Fruit fly (Drosophila melanogaster) whole organism, wandering third instar larva: Measurements from ENCODE around the gene Akap200.

Experiments
- Abd-B ChIP-seq: fragments of >200 bp; optimal IDR thresholded peaks from 2 replicates; lab custom pipeline; 2017; ENCODE audit warnings: missing biosample characterization, missing genetic modification characterization
- CG9705 ChIP-seq: fragments of 200-800 bp; sonication (Bioruptor generic); optimal IDR thresholded peaks from 2 replicates; lab custom pipeline; 2018; ENCODE audit warnings: missing biosample characterization, mild to moderate bottlenecking, missing genetic modification characterization
- CrebA ChIP-seq: fragments of 200-800 bp; sonication (Bioruptor generic); optimal IDR thresholded peaks from 2 replicates; lab custom pipeline; 2016; ENCODE audit warnings: missing biosample characterization, mild to moderate bottlenecking, missing genetic modification characterization, borderline replicate concordance
- Dfd ChIP-seq: fragments of >200 bp; optimal IDR thresholded peaks from 2 replicates; lab custom pipeline; 2017; ENCODE audit warnings: missing biosample characterization, missing genetic modification characterization
- Dif ChIP-seq: fragments of 200-275, 200-300 bp; sonication (Bioruptor generic); optimal IDR thresholded peaks from 2 replicates; lab custom pipeline; 2018; ENCODE audit warnings: missing biosample characterization, missing genetic modification characterization; ENCODE audit not compliant: partially characterized antibody
- GATAd ChIP-seq: sonication (Bioruptor generic); optimal IDR thresholded peaks from 2 replicates; lab custom pipeline; 2016; ENCODE audit warnings: missing biosample characterization, missing genetic modification characterization
- HLH106 ChIP-seq: fragments of 200-800 bp; optimal IDR thresholded peaks from 3 replicates; lab custom pipeline; 2019; ENCODE audit warnings: missing biosample characterization, mild to moderate bottlenecking, missing genetic modification characterization, moderate library complexity
- Hnf4 ChIP-seq: fragments of 200-800 bp; sonication (Bioruptor generic); optimal IDR thresholded peaks from 2 replicates; lab custom pipeline; 2016; ENCODE audit warnings: missing biosample characterization, mild to moderate bottlenecking, missing genetic modification characterization
- Hr78 ChIP-seq: fragments of >200 bp; optimal IDR thresholded peaks from 2 replicates; lab custom pipeline; 2017; ENCODE audit warnings: missing biosample characterization, missing genetic modification characterization
- Hr83 ChIP-seq: fragments of 200-300 bp; sonication (Bioruptor generic); optimal IDR thresholded peaks from 2 replicates; lab custom pipeline; 2016; ENCODE audit warnings: missing biosample characterization, mild to moderate bottlenecking, missing genetic modification characterization, moderate library complexity; ENCODE audit not compliant: poor library complexity, severe bottlenecking
- Jra ChIP-seq: sonication (Bioruptor generic); optimal IDR thresholded peaks from 2 replicates; lab custom pipeline; 2016; ENCODE audit warnings: missing biosample characterization, missing genetic modification characterization
- Mio ChIP-seq: sonication (Bioruptor generic); optimal IDR thresholded peaks from 2 replicates; lab custom pipeline; 2016; ENCODE audit warnings: missing biosample characterization, missing genetic modification characterization
- Myc ChIP-seq: fragments of >200 bp; optimal IDR thresholded peaks from 2 replicates; lab custom pipeline; 2017
- N ChIP-seq: fragments of >200 bp; optimal IDR thresholded peaks from 2 replicates; lab custom pipeline; 2018; ENCODE audit warnings: missing biosample characterization, missing external identifiers, missing genetic modification characterization
- OdsH ChIP-seq: fragments of 200-800 bp; sonication (Bioruptor generic); optimal IDR thresholded peaks from 2 replicates; lab custom pipeline; 2016; ENCODE audit warnings: missing biosample characterization, mild to moderate bottlenecking, missing genetic modification characterization
- Rel ChIP-seq, 2 experiments: fragments of 200-800 bp; sonication (Bioruptor generic) in 1 of 2; optimal IDR thresholded peaks; 2 replicates in 1 of 2; 3 replicates in 1 of 2; lab custom pipeline; 2016 to 2019; ENCODE audit warnings: mild to moderate bottlenecking in 2 of 2, missing biosample characterization in 2 of 2, missing genetic modification characterization in 2 of 2, moderate library complexity in 1 of 2
- Sp1 ChIP-seq: fragments of 200-800 bp; sonication (Bioruptor generic); optimal IDR thresholded peaks from 3 replicates; lab custom pipeline; 2019; ENCODE audit warnings: missing biosample characterization, mild to moderate bottlenecking, missing genetic modification characterization, moderate library complexity
- Vsx2 ChIP-seq: fragments of 200-300, 225-300 bp; sonication (Bioruptor generic); optimal IDR thresholded peaks from 2 replicates; lab custom pipeline; 2018; ENCODE audit warnings: missing biosample characterization, missing genetic modification characterization; ENCODE audit not compliant: partially characterized antibody
- br ChIP-seq: fragments of 200-800 bp; sonication (Bioruptor generic); optimal IDR thresholded peaks from 2 replicates; lab custom pipeline; 2016; ENCODE audit warnings: missing biosample characterization, missing genetic modification characterization
- brk ChIP-seq: fragments of 200-800 bp; sonication (Bioruptor generic); optimal IDR thresholded peaks from 2 replicates; lab custom pipeline; 2016; ENCODE audit warnings: missing biosample characterization, mild to moderate bottlenecking, missing genetic modification characterization
- dl ChIP-seq, 2 experiments: fragments of 175-275, 200-275 bp in 1 of 2; fragments of 200-275 bp in 1 of 2; sonication (Bioruptor generic); optimal IDR thresholded peaks; lab custom pipeline; 2018; ENCODE audit warnings: mild to moderate bottlenecking in 2 of 2, missing biosample characterization in 2 of 2, missing genetic modification characterization in 2 of 2, moderate library complexity in 2 of 2; ENCODE audit not compliant: partially characterized antibody in 2 of 2, insufficient read depth in 1 of 2
- ey ChIP-seq: fragments of 200-800 bp; sonication (Bioruptor generic); optimal IDR thresholded peaks from 2 replicates; lab custom pipeline; 2016; ENCODE audit warnings: missing biosample characterization, missing genetic modification characterization
- foxo ChIP-seq, 2 experiments: fragments of 200-800 bp; sonication (Bioruptor generic); optimal IDR thresholded peaks; 2 replicates in 1 of 2; 3 replicates in 1 of 2; lab custom pipeline; 2016 to 2017; ENCODE audit warnings: missing biosample characterization in 2 of 2, missing genetic modification characterization in 2 of 2
- fru ChIP-seq: fragments of 200-800 bp; sonication (Bioruptor generic); optimal IDR thresholded peaks from 3 replicates; lab custom pipeline; 2016; ENCODE audit warnings: missing biosample characterization, mild to moderate bottlenecking, missing genetic modification characterization
- h ChIP-seq: fragments of 200-800 bp; sonication (Bioruptor generic); optimal IDR thresholded peaks from 3 replicates; lab custom pipeline; 2016; ENCODE audit warnings: missing biosample characterization, mild to moderate bottlenecking, missing genetic modification characterization
- jim ChIP-seq: fragments of 175-275, 200-325 bp; sonication (Bioruptor generic); optimal IDR thresholded peaks from 2 replicates; lab custom pipeline; 2016; ENCODE audit warnings: missing biosample characterization, mild to moderate bottlenecking, missing genetic modification characterization
- lola ChIP-seq: fragments of >200 bp; optimal IDR thresholded peaks from 2 replicates; lab custom pipeline; 2017; ENCODE audit warnings: missing biosample characterization, missing genetic modification characterization
- pan ChIP-seq: fragments of >200 bp; optimal IDR thresholded peaks from 2 replicates; lab custom pipeline; 2017
- psq ChIP-seq: fragments of 200-800 bp; sonication (Bioruptor generic); optimal IDR thresholded peaks from 3 replicates; lab custom pipeline; 2017; ENCODE audit warnings: missing biosample characterization, mild to moderate bottlenecking, missing genetic modification characterization, moderate library complexity
- rgr ChIP-seq: fragments of 200-800 bp; sonication (Bioruptor generic); optimal IDR thresholded peaks from 3 replicates; lab custom pipeline; 2016; ENCODE audit warnings: missing biosample characterization, mild to moderate bottlenecking, missing genetic modification characterization
- sv ChIP-seq: fragments of 200-800 bp; sonication (Bioruptor generic); optimal IDR thresholded peaks from 3 replicates; lab custom pipeline; 2016; ENCODE audit warnings: missing biosample characterization, missing genetic modification characterization
- tai ChIP-seq: sonication (Bioruptor generic); optimal IDR thresholded peaks from 2 replicates; lab custom pipeline; 2016; ENCODE audit warnings: missing biosample characterization, missing genetic modification characterization
- woc ChIP-seq: sonication (Bioruptor generic); optimal IDR thresholded peaks from 2 replicates; lab custom pipeline; 2016; ENCODE audit warnings: missing biosample characterization, mild to moderate bottlenecking, missing genetic modification characterization

Gene Akap200

dm6 chr2L:8437176-8437575, 21.7 kb downstream of the Akap200 start, which contains the start of the genes D12 and Chrac-14:
Gene D12 (minus strand): TSS chr2L:8437365.
Gene Chrac-14 (plus strand): TSS chr2L:8437405.
- peak; percentile 41 for TF ChIP-seq psq
- TF ChIP-seq OdsH (GFP tag; lab: Kevin White, UChicago) = peak; percentile 4
- peak; percentile 87 for TF ChIP-seq Hr83 (GFP tag; lab: Kevin White, UChicago)
- peak; percentile 0 for TF ChIP-seq Myc
- TF ChIP-seq Abd-B = no peak
- no peak for TF ChIP-seq tai (GFP tag; lab: Kevin White, UChicago)
- TF ChIP-seq rgr (GFP tag; lab: Kevin White, UChicago) = no peak

dm6 chr2L:8438052-8438451, 22.6 kb downstream of the Akap200 start, which contains the start of gene mus201:
Gene mus201 (plus strand): TSS chr2L:8438169.
- TF ChIP-seq CG9705 (GFP tag; lab: Kevin White, UChicago) (peak; percentile 0), woc (no peak)

dm6 chr2L:8442147-8442546, 26.7 kb downstream of the Akap200 start, which contains the start of gene CG31897:
Gene CG31897 (plus strand): TSS chr2L:8442447.
- no peak for TF ChIP-seq Hnf4
- no peak for TF ChIP-seq Hr83 (GFP tag; lab: Kevin White, UChicago)
- no peak for TF ChIP-seq Myc
- TF ChIP-seq woc = no peak
- TF ChIP-seq jim = no peak
- TF ChIP-seq Jra (GFP tag; lab: Kevin White, UChicago) = no peak

dm6 chr2L:8449358-8449757, 33.9 kb downstream of the Akap200 start, which contains the start of gene Aasdh:
Gene Aasdh (minus strand): TSS chr2L:8449576.
- TF ChIP-seq sv (GFP tag; lab: Kevin White, UChicago) (no peak), brk (no peak), Vsx2 (GFP tag; lab: Kevin White, UChicago) (no peak), psq (no peak), Rel (GFP tag; optimal IDR thresholded peaks at IDR 0.05; lab: Kevin White, UChicago) (no peak), Rel (tag; optimal IDR thresholded peaks at IDR 0.05; lab: Kevin White, UChicago) (no peak), Jra (GFP tag; lab: Kevin White, UChicago) (no peak), Hr83 (GFP tag; lab: Kevin White, UChicago) (no peak), dl (GFP tag; optimal IDR thresholded peaks at IDR 0.05; lab: Kevin White, UChicago; ENCODE audit: insufficient read depth in 1 of 2, partially characterized antibody in 2 of 2) (no peak), Hnf4 (no peak), woc (no peak), tai (GFP tag; lab: Kevin White, UChicago) (no peak), fru (GFP tag; lab: Kevin White, UChicago) (no peak), OdsH (GFP tag; lab: Kevin White, UChicago) (no peak), Abd-B (no peak), Mio (GFP tag; lab: Kevin White, UChicago) (no peak), GATAd (GFP tag; lab: Kevin White, UChicago) (no peak)

- TF ChIP-seq psq (no peak), brk (no peak), pan (lab: Kevin White, UChicago) (no peak), Dif (peak; percentile 20), br (GFP tag; lab: Kevin White, UChicago) (no peak), woc (no peak), Hnf4 (peak; percentile 4), Mio (GFP tag; lab: Kevin White, UChicago) (no peak), Dfd (GFP tag; lab: Kevin White, UChicago) (no peak), Myc (no peak), OdsH (GFP tag; lab: Kevin White, UChicago) (no peak), foxo (GFP tag; optimal IDR thresholded peaks at IDR 0.05; lab: Kevin White, UChicago) (no peak), lola (GFP tag; lab: Kevin White, UChicago) (no peak), jim (no peak), fru (GFP tag; lab: Kevin White, UChicago) (no peak)
- TF ChIP-seq, all 38 proteins: peak for 2
Measured at dm6 chr2L:8451497-8451896, 36.0 kb downstream of the Akap200 start.

- TF ChIP-seq Jra (GFP tag; lab: Kevin White, UChicago) (no peak), Dfd (GFP tag; lab: Kevin White, UChicago) (no peak), foxo (GFP tag; optimal IDR thresholded peaks at IDR 0.05; lab: Kevin White, UChicago) (no peak), h (peak; percentile 52), Abd-B (no peak), CrebA (GFP tag; lab: Kevin White, UChicago) (no peak), fru (GFP tag; lab: Kevin White, UChicago) (no peak), OdsH (GFP tag; lab: Kevin White, UChicago) (peak; percentile 4), HLH106 (tag; lab: Kevin White, UChicago) (peak; percentile 10), woc (no peak), Hr83 (GFP tag; lab: Kevin White, UChicago) (no peak), CG9705 (GFP tag; lab: Kevin White, UChicago) (no peak), Sp1 (peak; percentile 7), N (GFP tag; lab: Kevin White, UChicago) (no peak), pan (lab: Kevin White, UChicago) (no peak), lola (GFP tag; lab: Kevin White, UChicago) (no peak), Hnf4 (peak; percentile 13), Myc (no peak), psq (no peak), Dif (no peak), Vsx2 (GFP tag; lab: Kevin White, UChicago) (no peak), Hr78 (GFP tag; lab: Kevin White, UChicago) (no peak), dl (GFP tag; optimal IDR thresholded peaks at IDR 0.05; lab: Kevin White, UChicago; ENCODE audit: insufficient read depth in 1 of 2, partially characterized antibody in 2 of 2) (no peak), ey (peak; percentile 28)
Measured at dm6 chr2L:8461782-8462453, 46.4 kb downstream of the Akap200 start.
